Worm (Caenorhabditis elegans) whole organism, L3 larva: ENCODE results near the gene clec-60.

Experiments
- ama-1 ChIP-seq: fragments of 150-350 bp; optimal IDR thresholded peaks from 2 replicates; lab custom pipeline; 2018
- ceh-9 ChIP-seq: sonication (generic microtip); optimal IDR thresholded peaks from 2 replicates; lab custom pipeline; 2018; ENCODE audit warnings: missing biosample characterization, missing genetic modification characterization
- elt-2 ChIP-seq: sonication (generic microtip); optimal IDR thresholded peaks from 2 replicates; lab custom pipeline; 2016; ENCODE audit warnings: missing genetic modification reagents, mild to moderate bottlenecking, missing genetic modification characterization, missing compliant biosample characterization
- fkh-10 ChIP-seq: sonication (generic microtip); optimal IDR thresholded peaks from 2 replicates; lab custom pipeline; 2017; ENCODE audit warnings: missing biosample characterization, missing genetic modification reagents, missing genetic modification characterization
- fos-1 ChIP-seq: fragments of 150-350 bp; optimal IDR thresholded peaks from 2 replicates; lab custom pipeline; 2014; ENCODE audit warnings: missing biosample characterization, missing genetic modification characterization
- lin-39 ChIP-seq: fragments of 150-350 bp; optimal IDR thresholded peaks from 2 replicates; lab custom pipeline; 2018; ENCODE audit warnings: missing biosample characterization, missing genetic modification reagents, missing genetic modification characterization
- nhr-12 ChIP-seq: fragments of 150-350 bp; optimal IDR thresholded peaks from 2 replicates; lab custom pipeline; 2014; ENCODE audit warnings: missing biosample characterization, missing genetic modification characterization
- nhr-23 ChIP-seq: fragments of 150-350 bp; optimal IDR thresholded peaks from 2 replicates; lab custom pipeline; 2014; ENCODE audit warnings: missing biosample characterization, missing genetic modification reagents, missing genetic modification characterization
- nhr-77 ChIP-seq: fragments of 150-350 bp; optimal IDR thresholded peaks from 2 replicates; lab custom pipeline; 2014; ENCODE audit warnings: missing biosample characterization, missing genetic modification characterization

- TF ChIP-seq ama-1 (no peak), fos-1 (tag; lab: Kevin White, UChicago) (no peak), elt-2 (tag; lab: Kevin White, UChicago) (no peak), ceh-9 (tag; lab: Kevin White, UChicago) (no peak), fkh-10 (GFP tag; lab: Kevin White, UChicago) (no peak), nhr-77 (tag; lab: Kevin White, UChicago) (no peak), nhr-12 (tag; lab: Kevin White, UChicago) (no peak), lin-39 (tag; lab: Kevin White, UChicago) (no peak), nhr-23 (tag; lab: Kevin White, UChicago) (no peak)
These were observed 41.9 kb upstream of the clec-60 start, which contains the start of gene F59B10.5 for ce11 chrII:10523583-10523982.
